Worm (Caenorhabditis elegans): Measurements from ENCODE around the gene C34D4.2.

- TF ChIP-seq nhr-237 (tag; optimal IDR thresholded peaks at IDR 0.05) (no peak), snpc-4 (tag; optimal IDR thresholded peaks at IDR 0.05) (no peak), nhr-76 (tag; optimal IDR thresholded peaks at IDR 0.05) (no peak), unc-62 (GFP tag; optimal IDR thresholded peaks at IDR 0.05) (no peak), ZK546.5 (tag; optimal IDR thresholded peaks at IDR 0.05) (no peak), nhr-77 (tag; optimal IDR thresholded peaks at IDR 0.05) (no peak), lin-15B (tag; optimal IDR thresholded peaks at IDR 0.05) (no peak), mml-1 (tag; optimal IDR thresholded peaks at IDR 0.05) (no peak), skn-1 (tag; optimal IDR thresholded peaks at IDR 0.05) (no peak), fkh-10 (GFP tag; optimal IDR thresholded peaks at IDR 0.05) (no peak), R02D3.7 (tag; optimal IDR thresholded peaks at IDR 0.05) (no peak)
These were observed 3.7 kb downstream of the C34D4.2 start for ce11 chrIV:7158161-7158560.
